Worm (Caenorhabditis elegans) whole organism, L3 larva: ENCODE results near the gene fcd-2.

ENCODE experiments used
- fos-1 ChIP-seq: fragments of 150-350 bp; optimal IDR thresholded peaks from 2 replicates; lab custom pipeline; 2014; ENCODE audit warnings: missing biosample characterization, missing genetic modification characterization
- unc-62 ChIP-seq: fragments of 150-350 bp; sonication (generic microtip); optimal IDR thresholded peaks from 4 replicates; lab custom pipeline; 2014; ENCODE audit warnings: missing biosample characterization, missing genetic modification reagents, missing genetic modification characterization

ce11 chrIV:15041124-15041523 lies 15.6 kb downstream of the fcd-2 start:
- TF ChIP-seq unc-62 (no peak), fos-1 (no peak)
